Worm (Caenorhabditis elegans): ENCODE measurements around the gene T05B9.2.
A peak's percentile ranks its signal among the peaks of the same experiment; 100 is the strongest.

Gene T05B9.2

ce11 chrII:11241497-11241896 lies 14.1 kb upstream of the T05B9.2 start:
- no peak for TF ChIP-seq Y55F3AM.14 (GFP tag; optimal IDR thresholded peaks at IDR 0.05)

- no peak for TF ChIP-seq nhr-129 (tag; optimal IDR thresholded peaks at IDR 0.05)
- TF ChIP-seq zag-1 (tag; optimal IDR thresholded peaks at IDR 0.05): no peak
- no peak for TF ChIP-seq ztf-11 (tag; optimal IDR thresholded peaks at IDR 0.05)
- no peak for TF ChIP-seq ceh-82 (tag; optimal IDR thresholded peaks at IDR 0.05)
- TF ChIP-seq nhr-25 (tag; optimal IDR thresholded peaks at IDR 0.05): no peak
- TF ChIP-seq nhr-237 (tag; optimal IDR thresholded peaks at IDR 0.05): no peak
- TF ChIP-seq nhr-12 (tag; optimal IDR thresholded peaks at IDR 0.05): no peak
- no peak for TF ChIP-seq ceh-16 (tag; optimal IDR thresholded peaks at IDR 0.05)
- TF ChIP-seq Y55F3AM.14 (GFP tag; optimal IDR thresholded peaks at IDR 0.05): no peak
- TF ChIP-seq nhr-11 (tag; optimal IDR thresholded peaks at IDR 0.05): no peak
These were observed 12.7 kb upstream of the T05B9.2 start for ce11 chrII:11242918-11243317.

DNA sequence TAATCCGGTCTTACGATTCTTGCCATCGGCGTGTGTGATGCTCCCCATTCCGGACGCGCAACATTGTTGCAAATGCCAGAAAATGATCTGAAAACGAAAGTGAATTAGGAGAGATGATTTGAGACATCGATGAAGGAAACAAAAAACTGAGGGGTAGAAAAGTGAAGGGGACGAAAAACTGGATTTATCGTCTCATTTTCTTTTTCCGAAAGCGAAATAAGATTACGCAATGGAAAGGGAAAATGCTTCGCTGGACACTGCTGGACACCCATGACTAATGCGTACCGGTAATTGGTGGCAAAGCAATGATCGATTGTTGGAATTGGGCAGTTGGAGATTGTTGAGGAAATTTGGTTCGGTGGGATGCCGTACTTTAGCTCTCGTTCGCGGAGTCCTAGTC lies 9.1 kb upstream of the T05B9.2 start:
- TF ChIP-seq skn-1 (tag; optimal IDR thresholded peaks at IDR 0.05) (no peak), blmp-1 (tag; optimal IDR thresholded peaks at IDR 0.05; ENCODE audit: insufficient read depth) (peak; percentile 82), elt-3 (tag; optimal IDR thresholded peaks at IDR 0.05) (no peak)

DNA sequence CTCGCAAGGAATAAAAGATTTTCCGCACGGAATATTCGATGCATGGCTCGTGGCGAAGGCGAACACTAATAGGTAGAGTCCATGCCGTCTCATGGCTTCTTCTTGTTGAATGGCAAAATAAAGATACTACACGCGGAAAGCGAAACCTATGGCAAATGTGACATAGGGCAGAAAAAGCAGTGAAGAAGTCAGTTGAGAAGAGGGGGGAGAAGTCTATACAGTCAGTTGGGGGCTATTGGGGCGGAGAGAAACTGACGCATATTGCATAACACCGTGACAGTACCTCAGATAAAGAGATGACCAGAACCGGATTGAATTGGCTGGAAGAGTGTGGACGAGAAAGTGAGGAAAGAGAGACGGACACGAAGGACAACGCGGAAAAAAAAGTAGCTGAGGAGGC lies 8.2 kb upstream of the T05B9.2 start, which contains the start of gene T06D8.10:
Gene T06D8.10, minus strand, starts transcription at position 101 of the 400 bp plus-strand sequence.
- TF ChIP-seq zag-1 (tag; optimal IDR thresholded peaks at IDR 0.05) (no peak), sma-9 (GFP tag; optimal IDR thresholded peaks at IDR 0.05) (no peak), sma-9 (tag; optimal IDR thresholded peaks at IDR 0.05) (no peak), mdl-1 (tag; optimal IDR thresholded peaks at IDR 0.05) (no peak), unc-55 (GFP tag; optimal IDR thresholded peaks at IDR 0.05) (no peak), elt-3 (tag; optimal IDR thresholded peaks at IDR 0.05) (no peak), aly-2 (tag; optimal IDR thresholded peaks at IDR 0.05) (no peak), nhr-10 (tag; optimal IDR thresholded peaks at IDR 0.05) (no peak), F13H6.1 (tag; optimal IDR thresholded peaks at IDR 0.05) (no peak), nhr-23 (tag; optimal IDR thresholded peaks at IDR 0.05) (no peak), blmp-1 (tag; optimal IDR thresholded peaks at IDR 0.05; ENCODE audit: insufficient read depth) (no peak), Y55F3AM.14 (GFP tag; optimal IDR thresholded peaks at IDR 0.05) (no peak), ama-1 (optimal IDR thresholded peaks at IDR 0.05) (no peak), mab-5 (tag; optimal IDR thresholded peaks at IDR 0.05) (no peak), alr-1 (tag; optimal IDR thresholded peaks at IDR 0.05) (no peak), sem-4 (tag; optimal IDR thresholded peaks at IDR 0.05) (no peak), fos-1 (tag; optimal IDR thresholded peaks at IDR 0.05) (no peak), nhr-25 (tag; optimal IDR thresholded peaks at IDR 0.05) (no peak), nhr-6 (tag; optimal IDR thresholded peaks at IDR 0.05) (no peak)

DNA sequence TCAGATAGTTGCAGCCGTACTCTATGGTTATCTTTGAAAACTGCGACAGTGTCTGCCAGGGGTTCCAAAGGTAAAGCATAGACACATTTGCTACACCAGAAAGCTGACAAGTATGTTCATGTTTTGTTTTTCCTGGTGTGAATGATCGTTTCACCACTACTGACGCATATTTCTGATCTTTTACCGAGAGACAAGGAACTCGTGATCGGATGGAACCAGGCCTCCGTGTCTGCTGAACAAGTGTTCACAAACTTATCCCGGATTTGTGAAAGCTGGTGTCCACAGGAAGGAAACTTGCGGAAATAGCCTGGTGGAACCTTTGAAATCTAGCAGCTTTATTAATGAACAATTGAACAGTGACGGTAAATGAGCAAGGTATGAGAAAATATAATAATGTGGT lies 4.1 kb downstream of the T05B9.2 start:
- TF ChIP-seq nhr-77 (tag; optimal IDR thresholded peaks at IDR 0.05) (no peak), unc-62 (GFP tag; optimal IDR thresholded peaks at IDR 0.05) (no peak), nhr-12 (tag; optimal IDR thresholded peaks at IDR 0.05) (no peak), alr-1 (tag; optimal IDR thresholded peaks at IDR 0.05) (no peak), nhr-237 (tag; optimal IDR thresholded peaks at IDR 0.05) (no peak), dmd-4 (tag; optimal IDR thresholded peaks at IDR 0.05) (no peak), nhr-11 (tag; optimal IDR thresholded peaks at IDR 0.05) (no peak), gmeb-1 (tag; optimal IDR thresholded peaks at IDR 0.05) (no peak), unc-55 (GFP tag; optimal IDR thresholded peaks at IDR 0.05) (no peak), elt-1 (tag; optimal IDR thresholded peaks at IDR 0.05) (no peak), ceh-16 (tag; optimal IDR thresholded peaks at IDR 0.05) (no peak), fos-1 (tag; optimal IDR thresholded peaks at IDR 0.05) (no peak), F13H6.1 (tag; optimal IDR thresholded peaks at IDR 0.05) (no peak), ama-1 (optimal IDR thresholded peaks at IDR 0.05) (no peak), lin-13 (GFP tag; optimal IDR thresholded peaks at IDR 0.05) (no peak)

DNA sequence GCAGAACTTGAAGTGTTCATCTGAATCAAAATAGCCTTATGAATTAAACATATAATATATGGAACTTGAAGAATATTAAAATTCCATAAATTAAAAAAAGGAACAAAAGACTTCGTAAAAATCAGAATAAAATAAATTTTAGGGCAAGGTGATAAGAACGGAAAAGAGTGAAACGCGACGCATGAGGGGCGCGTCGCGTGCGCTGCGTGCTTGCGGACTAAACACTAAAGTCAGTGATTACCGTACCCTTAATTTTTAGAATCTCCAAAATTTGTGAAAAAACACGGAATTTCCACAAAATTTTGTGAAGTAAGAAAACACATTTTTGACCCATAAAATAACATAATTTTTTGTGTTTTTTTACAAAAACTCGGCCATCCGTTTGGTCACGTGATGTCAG lies 5.5 kb downstream of the T05B9.2 start, which contains the start of gene T05B9.1:
Gene T05B9.1, minus strand, starts transcription at position 20 of the 400 bp plus-strand sequence.
- no peak for TF ChIP-seq crh-2 (tag; optimal IDR thresholded peaks at IDR 0.05)
- no peak for TF ChIP-seq C34F6.9 (tag; optimal IDR thresholded peaks at IDR 0.05)
- no peak for TF ChIP-seq zag-1 (tag; optimal IDR thresholded peaks at IDR 0.05)
- no peak for TF ChIP-seq nhr-12 (tag; optimal IDR thresholded peaks at IDR 0.05)
- TF ChIP-seq alr-1 (tag; optimal IDR thresholded peaks at IDR 0.05): no peak
- TF ChIP-seq ama-1 (optimal IDR thresholded peaks at IDR 0.05): no peak
- TF ChIP-seq sma-3 (GFP tag; optimal IDR thresholded peaks at IDR 0.05): no peak
- TF ChIP-seq ceh-16 (tag; optimal IDR thresholded peaks at IDR 0.05): no peak
- no peak for TF ChIP-seq unc-39 (tag; optimal IDR thresholded peaks at IDR 0.05)
- no peak for TF ChIP-seq gmeb-1 (tag; optimal IDR thresholded peaks at IDR 0.05)
- no peak for TF ChIP-seq sem-4 (tag; optimal IDR thresholded peaks at IDR 0.05)
- TF ChIP-seq nhr-23 (tag; optimal IDR thresholded peaks at IDR 0.05): no peak
- no peak for TF ChIP-seq mab-5 (tag; optimal IDR thresholded peaks at IDR 0.05)
- no peak for TF ChIP-seq nhr-237 (tag; optimal IDR thresholded peaks at IDR 0.05)
- TF ChIP-seq egl-27 (tag; optimal IDR thresholded peaks at IDR 0.05): no peak
- no peak for TF ChIP-seq R02D3.7 (tag; optimal IDR thresholded peaks at IDR 0.05)

All from whole organism, L2 larva.